Fruit fly (Drosophila melanogaster) whole organism: ENCODE data around the gene Awh.

Experiments used
- CG8478 ChIP-seq: fragments of >200 bp; optimal IDR thresholded peaks from 2 replicates; lab custom pipeline; 2018; ENCODE audit warnings: inconsistent platforms
- pan ChIP-seq: fragments of >200 bp; optimal IDR thresholded peaks from 2 replicates; lab custom pipeline; 2017
- psq ChIP-seq: fragments of >200 bp; optimal IDR thresholded peaks from 2 replicates; lab custom pipeline; 2017
- usp ChIP-seq: fragments of >200 bp; optimal IDR thresholded peaks from 2 replicates; lab custom pipeline; 2017; ENCODE audit warnings: missing biosample characterization, missing genetic modification characterization, mixed read lengths

DNA sequence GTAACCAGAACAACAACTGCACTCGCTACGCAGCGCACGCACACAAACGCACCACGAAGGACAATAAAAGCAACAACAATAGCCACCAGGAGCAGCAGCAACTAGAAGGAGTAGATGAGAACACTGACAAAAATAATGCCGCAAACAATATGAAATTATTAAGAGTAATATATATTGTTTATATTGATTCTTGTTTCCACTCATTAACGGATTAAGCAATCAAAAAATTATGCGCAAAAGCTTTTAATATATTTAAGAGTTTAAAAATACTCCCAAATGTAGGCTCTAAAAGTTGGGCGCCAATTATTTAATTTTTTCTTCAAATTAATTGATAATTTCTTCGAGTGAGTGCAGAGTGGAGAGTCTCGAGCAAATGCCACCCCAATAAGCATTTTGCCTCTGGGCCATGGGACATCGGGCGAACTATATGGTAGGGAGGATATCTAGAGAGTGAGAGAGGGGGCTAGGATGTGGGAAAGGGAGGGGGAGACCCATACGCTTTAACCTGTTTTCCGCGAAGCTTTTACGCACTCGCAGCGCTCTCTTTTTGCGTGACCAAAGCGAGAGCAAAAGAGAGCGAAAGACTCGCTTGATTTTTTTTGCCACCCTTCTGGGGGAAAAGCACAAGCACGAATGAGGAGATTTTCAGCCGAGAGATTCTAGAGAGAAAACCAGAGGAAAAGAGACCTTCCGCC is 21.1 kb upstream of the Awh start, which contains the start of gene Rdh:
- TF ChIP-seq psq, result no peak
- no peak for TF ChIP-seq pan (lab: Kevin White, UChicago)
- TF ChIP-seq CG8478 (lab: Kevin White, UChicago), result no peak
- no peak for TF ChIP-seq usp (GFP tag; lab: Kevin White, UChicago)
